Worm (Caenorhabditis elegans) whole organism, L2 larva: Measurements from ENCODE around the gene twk-34.

ENCODE experiments used
- elt-3 ChIP-seq: sonication (generic microtip); optimal IDR thresholded peaks from 2 replicates; lab custom pipeline; 2017; ENCODE audit warnings: missing biosample characterization, missing genetic modification characterization
- nhr-10 ChIP-seq: sonication (generic microtip); optimal IDR thresholded peaks from 2 replicates; lab custom pipeline; 2017; ENCODE audit warnings: missing biosample characterization, missing genetic modification characterization
- nhr-237 ChIP-seq: fragments of 150-350 bp; optimal IDR thresholded peaks from 2 replicates; lab custom pipeline; 2014; ENCODE audit warnings: missing biosample characterization, missing genetic modification characterization
- nhr-77 ChIP-seq: fragments of 150-350 bp; optimal IDR thresholded peaks from 2 replicates; lab custom pipeline; 2014; ENCODE audit warnings: missing biosample characterization, missing genetic modification characterization
- sem-4 ChIP-seq: fragments of 150-350 bp; optimal IDR thresholded peaks from 2 replicates; lab custom pipeline; 2014; ENCODE audit warnings: missing biosample characterization, missing genetic modification reagents, missing genetic modification characterization
- skn-1 ChIP-seq: sonication (generic microtip); optimal IDR thresholded peaks from 2 replicates; lab custom pipeline; 2017; ENCODE audit warnings: missing biosample characterization, missing genetic modification characterization
- snpc-4 ChIP-seq: fragments of 150-350 bp; optimal IDR thresholded peaks from 2 replicates; lab custom pipeline; 2014; ENCODE audit warnings: missing biosample characterization, missing genetic modification characterization
- ztf-4 ChIP-seq: fragments of 150-350 bp; optimal IDR thresholded peaks from 2 replicates; lab custom pipeline; 2014; ENCODE audit warnings: missing biosample characterization, missing genetic modification characterization

DNA sequence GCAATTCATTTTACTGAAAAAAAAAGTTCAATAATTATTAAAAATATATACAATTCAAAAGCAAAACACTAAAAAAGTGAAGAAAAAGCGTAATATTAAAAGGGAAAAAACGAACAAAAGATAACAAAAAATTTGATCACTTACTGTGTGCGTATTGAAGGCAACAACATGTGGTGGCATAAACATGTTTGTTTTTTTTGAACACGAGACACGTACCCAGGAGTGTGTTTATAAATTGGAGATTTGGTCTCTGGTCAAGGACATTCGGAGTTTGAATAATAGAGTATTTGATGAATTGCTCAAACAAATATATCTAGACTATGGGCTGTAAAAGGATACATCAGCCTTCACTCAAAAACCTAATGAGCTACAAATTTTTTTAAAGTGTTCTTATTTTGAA, 10.9 kb downstream of the twk-34 start:
- TF ChIP-seq skn-1 (tag; lab: Kevin White, UChicago) (no peak), nhr-10 (no peak), sem-4 (tag; lab: Kevin White, UChicago) (no peak), ztf-4 (tag; lab: Kevin White, UChicago) (no peak), snpc-4 (no peak), nhr-77 (no peak), elt-3 (tag; lab: Kevin White, UChicago) (no peak), nhr-237 (tag; lab: Kevin White, UChicago) (no peak)
